Worm (Caenorhabditis elegans): ENCODE data around the gene gst-26.

DNA sequence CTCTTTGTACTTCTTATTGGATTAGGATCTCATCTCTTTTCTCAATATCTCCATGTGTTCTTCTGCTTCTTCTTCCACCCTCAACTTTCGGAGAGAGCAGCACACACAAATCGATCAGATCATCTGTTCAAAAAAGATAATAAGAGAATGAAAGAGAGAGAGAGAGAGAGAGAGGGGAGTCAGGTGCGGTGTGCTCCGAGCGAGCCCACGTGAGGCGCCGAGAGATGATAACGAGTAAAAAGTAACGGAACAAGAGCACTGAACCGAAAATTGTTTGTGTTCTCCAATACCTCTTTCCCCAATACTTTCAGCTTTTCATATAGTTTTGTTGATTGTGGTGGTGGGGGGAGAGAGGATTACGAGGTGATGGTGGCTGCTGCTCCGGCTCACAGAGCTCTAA, 29.6 kb upstream of the gst-26 start:
- no peak for TF ChIP-seq ceh-24 (tag; optimal IDR thresholded peaks at IDR 0.05)
- TF ChIP-seq dmd-4 (tag; optimal IDR thresholded peaks at IDR 0.05; ENCODE audit: borderline replicate concordance), result no peak
- TF ChIP-seq pha-4 (tag; optimal IDR thresholded peaks at IDR 0.05), result no peak
